Fruit fly (Drosophila melanogaster) whole organism, embryonic: ENCODE data around the gene CG31817.

Experiments used
- Awh ChIP-seq: fragments of 200-800 bp; sonication (Bioruptor generic); IDR thresholded peaks from 2 replicates; pipeline ENCODE4, ENCODE4 v1.3.6; 2022; ENCODE audit warnings: missing biosample characterization, missing genetic modification characterization
- B-H2 ChIP-seq: fragments of 200-800 bp; sonication (Bioruptor generic); optimal IDR thresholded peaks from 2 replicates; lab custom pipeline; 2018; ENCODE audit warnings: missing biosample characterization, mild to moderate bottlenecking, missing genetic modification characterization
- CG11093 ChIP-seq: fragments of 200-800 bp; sonication (Bioruptor generic); IDR thresholded peaks from 3 replicates; pipeline ENCODE4 v1.3.6; 2022; ENCODE audit warnings: missing biosample characterization, missing genetic modification characterization
- CG12104 ChIP-seq: fragments of 200-800 bp; sonication (Bioruptor generic); optimal IDR thresholded peaks from 3 replicates; lab custom pipeline; 2016; ENCODE audit warnings: missing biosample characterization, missing genetic modification characterization
- CG12769 ChIP-seq: fragments of 200-800 bp; sonication (Bioruptor generic); optimal IDR thresholded peaks from 2 replicates; lab custom pipeline; 2019; ENCODE audit warnings: missing biosample characterization, mild to moderate bottlenecking, missing genetic modification characterization, moderate library complexity
- CG13894 ChIP-seq: fragments of 200-800 bp; sonication (Bioruptor generic); optimal IDR thresholded peaks from 3 replicates; lab custom pipeline; 2018; ENCODE audit warnings: missing biosample characterization, mild to moderate bottlenecking, missing genetic modification characterization, moderate library complexity
- CG18476 ChIP-seq: fragments of 200-800 bp; sonication (Bioruptor generic); optimal IDR thresholded peaks from 2 replicates; lab custom pipeline; 2016; ENCODE audit warnings: missing biosample characterization, mild to moderate bottlenecking, missing genetic modification characterization
- CG2129 ChIP-seq: fragments of 200-800 bp; sonication (Bioruptor generic); IDR thresholded peaks from 2 replicates; pipeline ENCODE4 v1.3.6; 2022; ENCODE audit warnings: missing biosample characterization, missing genetic modification characterization; ENCODE audit not compliant: partially characterized antibody
- CG2712 ChIP-seq: fragments of 200-800 bp; optimal IDR thresholded peaks from 3 replicates; lab custom pipeline; 2019; ENCODE audit warnings: missing biosample characterization, mild to moderate bottlenecking, missing genetic modification characterization, moderate library complexity
- CG33213 ChIP-seq: fragments of 200-800 bp; sonication (Bioruptor generic); optimal IDR thresholded peaks from 3 replicates; lab custom pipeline; 2016; ENCODE audit warnings: missing biosample characterization, missing genetic modification characterization
- CG3407 ChIP-seq: fragments of 200-800 bp; sonication (Bioruptor generic); optimal IDR thresholded peaks from 2 replicates; lab custom pipeline; 2018; ENCODE audit warnings: missing biosample characterization, mild to moderate bottlenecking, missing genetic modification characterization
- CG5245 ChIP-seq: fragments of 200-800 bp; sonication (Bioruptor generic); optimal IDR thresholded peaks from 3 replicates; lab custom pipeline; 2016; ENCODE audit warnings: missing biosample characterization, missing genetic modification characterization
- CG7839 ChIP-seq: fragments of 200-800 bp; sonication (Bioruptor generic); optimal IDR thresholded peaks from 3 replicates; lab custom pipeline; 2018; ENCODE audit warnings: missing biosample characterization, mild to moderate bottlenecking, missing genetic modification characterization, moderate library complexity
- CG8290 ChIP-seq, 3 experiments: fragments of 200-800 bp; sonication (Bioruptor generic); optimal IDR thresholded peaks; 2 replicates each; lab custom pipeline; 2016 to 2019; ENCODE audit warnings: missing biosample characterization in 3 of 3, missing genetic modification characterization in 3 of 3, mild to moderate bottlenecking in 2 of 3, moderate library complexity in 1 of 3
- Chrac-16 ChIP-seq: fragments of 200-800 bp; sonication (Bioruptor generic); optimal IDR thresholded peaks from 3 replicates; lab custom pipeline; 2016; ENCODE audit warnings: missing biosample characterization, missing genetic modification characterization
- Dip2 ChIP-seq: fragments of 200-800 bp; sonication (Bioruptor generic); IDR thresholded peaks from 2 replicates; pipeline ENCODE4 v1.3.6; 2022; ENCODE audit warnings: missing biosample characterization, missing genetic modification characterization
- Doc2 ChIP-seq: fragments of 200-800 bp; sonication (Bioruptor generic); IDR thresholded peaks from 2 replicates; pipeline ENCODE4 v1.3.6; 2022; ENCODE audit warnings: missing biosample characterization, missing genetic modification characterization
- Eip74EF ChIP-seq, 2 experiments: fragments of 200-800 bp in 1 of 2; fragments of >200 bp in 1 of 2; sonication (Bioruptor generic) in 1 of 2; optimal IDR thresholded peaks; 2 replicates each; lab custom pipeline; 2017 to 2019; ENCODE audit warnings: missing biosample characterization in 2 of 2, missing genetic modification characterization in 2 of 2, mild to moderate bottlenecking in 1 of 2, moderate library complexity in 1 of 2
- Ets65A ChIP-seq: fragments of 200-800 bp; sonication (Bioruptor generic); peaks from one replicate; lab custom pipeline; 2016; ENCODE audit warnings: missing biosample characterization, missing genetic modification characterization
- HLH3B ChIP-seq: fragments of 200-800 bp; sonication (Bioruptor generic); IDR thresholded peaks from 2 replicates; pipeline ENCODE4 v1.3.6; 2022; ENCODE audit warnings: missing biosample characterization, missing genetic modification characterization
- Kr ChIP-seq: fragments of 200-800 bp; sonication (Bioruptor generic); optimal IDR thresholded peaks from 2 replicates; lab custom pipeline; 2017; ENCODE audit warnings: missing biosample characterization, mild to moderate bottlenecking, missing genetic modification characterization
- MTF-1 ChIP-seq: fragments of 200-800 bp; sonication (Bioruptor generic); optimal IDR thresholded peaks from 2 replicates; lab custom pipeline; 2018; ENCODE audit warnings: missing biosample characterization, mild to moderate bottlenecking, missing genetic modification characterization, borderline replicate concordance
- Meics ChIP-seq: fragments of 200-800 bp; sonication (Bioruptor generic); optimal IDR thresholded peaks from 2 replicates; lab custom pipeline; 2017; ENCODE audit warnings: missing biosample characterization, mild to moderate bottlenecking, missing genetic modification characterization
- Six4 ChIP-seq: fragments of 200-800 bp; sonication (Bioruptor generic); optimal IDR thresholded peaks from 2 replicates; lab custom pipeline; 2016; ENCODE audit warnings: missing biosample characterization, missing genetic modification characterization
- Taf1 ChIP-seq: fragments of 200-800 bp; sonication (Bioruptor generic); IDR thresholded peaks from 2 replicates; pipeline ENCODE4 v1.3.6; 2022; ENCODE audit warnings: missing biosample characterization, missing genetic modification characterization
- Usf ChIP-seq: fragments of 200-800 bp; sonication (Bioruptor generic); optimal IDR thresholded peaks from 2 replicates; lab custom pipeline; 2017; ENCODE audit warnings: missing genotype, missing biosample characterization, missing genetic modification characterization
- ase ChIP-seq: fragments of 200-800 bp; sonication (Bioruptor generic); IDR thresholded peaks from 3 replicates; pipeline ENCODE4 v1.3.6; 2022; ENCODE audit warnings: missing biosample characterization, missing genetic modification characterization
- az2 ChIP-seq: fragments of 200-800 bp; sonication (Bioruptor generic); optimal IDR thresholded peaks from 3 replicates; lab custom pipeline; 2016; ENCODE audit warnings: missing biosample characterization, missing genetic modification characterization
- cad ChIP-seq: fragments of >200 bp; optimal IDR thresholded peaks from 2 replicates; lab custom pipeline; 2017; ENCODE audit warnings: missing biosample characterization, missing genetic modification characterization
- cato ChIP-seq: fragments of 200-800 bp; sonication (Bioruptor generic); optimal IDR thresholded peaks from 2 replicates; lab custom pipeline; 2016; ENCODE audit warnings: missing biosample characterization, missing genetic modification characterization, borderline replicate concordance
- cwo ChIP-seq: fragments of 200-800 bp; sonication (Bioruptor generic); optimal IDR thresholded peaks from 3 replicates; lab custom pipeline; 2017; ENCODE audit warnings: missing biosample characterization, missing genetic modification characterization, mild to moderate bottlenecking, moderate library complexity, missing genetic modification reagents
- disco-r ChIP-seq: fragments of 200-800 bp; sonication (Bioruptor generic); optimal IDR thresholded peaks from 2 replicates; lab custom pipeline; 2016; ENCODE audit warnings: missing biosample characterization, missing genetic modification characterization
- dmrt11E ChIP-seq: fragments of 200-800 bp; sonication (Bioruptor generic); optimal IDR thresholded peaks from 3 replicates; lab custom pipeline; 2018; ENCODE audit warnings: missing biosample characterization, mild to moderate bottlenecking, missing genetic modification characterization, moderate library complexity
- dmrt99B ChIP-seq: fragments of 200-800 bp; sonication (Bioruptor generic); optimal IDR thresholded peaks from 2 replicates; lab custom pipeline; 2018; ENCODE audit warnings: missing biosample characterization, mild to moderate bottlenecking, missing genetic modification characterization, moderate library complexity
- esg ChIP-seq: fragments of 200-800 bp; sonication (Bioruptor generic); conservative IDR thresholded peaks from 2 replicates; pipeline ENCODE4 v1.3.6; 2022; ENCODE audit warnings: missing biosample characterization, missing genetic modification characterization
- gem ChIP-seq: fragments of 200-800 bp; sonication (Bioruptor generic); optimal IDR thresholded peaks from 2 replicates; lab custom pipeline; 2019; ENCODE audit warnings: missing biosample characterization, mild to moderate bottlenecking, missing genetic modification characterization, moderate library complexity
- kay ChIP-seq: fragments of 200-800 bp; sonication (Bioruptor generic); optimal IDR thresholded peaks from 2 replicates; lab custom pipeline; 2016; ENCODE audit warnings: missing biosample characterization, missing genetic modification characterization
- lola ChIP-seq, 3 experiments: fragments of >200 bp in 2 of 3; fragments of 200-800 bp in 1 of 3; sonication (Bioruptor generic) in 1 of 3; optimal IDR thresholded peaks; 2 replicates each; lab custom pipeline; 2017 to 2019; ENCODE audit warnings: missing biosample characterization in 3 of 3, missing genetic modification characterization in 3 of 3, mild to moderate bottlenecking in 1 of 3, moderate library complexity in 1 of 3
- nerfin-2 ChIP-seq: fragments of 200-800 bp; sonication (Bioruptor generic); IDR thresholded peaks from 2 replicates; pipeline ENCODE4 v1.3.6; 2022; ENCODE audit warnings: missing biosample characterization, missing genetic modification characterization; ENCODE audit not compliant: partially characterized antibody
- pan ChIP-seq, 4 experiments: fragments of >200 bp in 3 of 4; fragments of 200-800 bp in 1 of 4; sonication (Bioruptor generic) in 1 of 4; optimal IDR thresholded peaks in 3 of 4; IDR thresholded peaks in 1 of 4; 2 replicates each; pipeline versions ENCODE4 v1.3.6 to Lab custom; 2017 to 2022; ENCODE audit warnings: missing biosample characterization in 2 of 4, missing genetic modification characterization in 2 of 4, mixed read lengths in 1 of 4
- pnt ChIP-seq: fragments of 200-800 bp; sonication (Bioruptor generic); optimal IDR thresholded peaks from 3 replicates; lab custom pipeline; 2016; ENCODE audit warnings: missing biosample characterization, missing genetic modification characterization
- toy ChIP-seq: fragments of 200-800 bp; sonication (Bioruptor generic); IDR thresholded peaks from 2 replicates; pipeline ENCODE4 v1.3.6; 2022; ENCODE audit warnings: missing biosample characterization, missing genetic modification characterization
- unc-4 ChIP-seq: fragments of 200-800 bp; sonication (Bioruptor generic); IDR thresholded peaks from 2 replicates; pipeline ENCODE4 v1.3.6; 2022; ENCODE audit warnings: missing biosample characterization, missing genetic modification characterization; ENCODE audit not compliant: partially characterized antibody
- vvl ChIP-seq: fragments of 200-800 bp; sonication (Bioruptor generic); IDR thresholded peaks from 2 replicates; pipeline ENCODE4 v1.3.6; 2022; ENCODE audit warnings: missing biosample characterization, missing genetic modification characterization
- zen ChIP-seq: fragments of 200-800 bp; sonication (Bioruptor generic); optimal IDR thresholded peaks from 3 replicates; lab custom pipeline; 2018; ENCODE audit warnings: missing biosample characterization, mild to moderate bottlenecking, missing genetic modification characterization, moderate library complexity
- zen2 ChIP-seq: fragments of 200-800 bp; sonication (Bioruptor generic); IDR thresholded peaks from 3 replicates; pipeline ENCODE4 v1.3.6; 2022; ENCODE audit warnings: missing biosample characterization, missing genetic modification characterization; ENCODE audit not compliant: partially characterized antibody

The CG31817 gene

DNA sequence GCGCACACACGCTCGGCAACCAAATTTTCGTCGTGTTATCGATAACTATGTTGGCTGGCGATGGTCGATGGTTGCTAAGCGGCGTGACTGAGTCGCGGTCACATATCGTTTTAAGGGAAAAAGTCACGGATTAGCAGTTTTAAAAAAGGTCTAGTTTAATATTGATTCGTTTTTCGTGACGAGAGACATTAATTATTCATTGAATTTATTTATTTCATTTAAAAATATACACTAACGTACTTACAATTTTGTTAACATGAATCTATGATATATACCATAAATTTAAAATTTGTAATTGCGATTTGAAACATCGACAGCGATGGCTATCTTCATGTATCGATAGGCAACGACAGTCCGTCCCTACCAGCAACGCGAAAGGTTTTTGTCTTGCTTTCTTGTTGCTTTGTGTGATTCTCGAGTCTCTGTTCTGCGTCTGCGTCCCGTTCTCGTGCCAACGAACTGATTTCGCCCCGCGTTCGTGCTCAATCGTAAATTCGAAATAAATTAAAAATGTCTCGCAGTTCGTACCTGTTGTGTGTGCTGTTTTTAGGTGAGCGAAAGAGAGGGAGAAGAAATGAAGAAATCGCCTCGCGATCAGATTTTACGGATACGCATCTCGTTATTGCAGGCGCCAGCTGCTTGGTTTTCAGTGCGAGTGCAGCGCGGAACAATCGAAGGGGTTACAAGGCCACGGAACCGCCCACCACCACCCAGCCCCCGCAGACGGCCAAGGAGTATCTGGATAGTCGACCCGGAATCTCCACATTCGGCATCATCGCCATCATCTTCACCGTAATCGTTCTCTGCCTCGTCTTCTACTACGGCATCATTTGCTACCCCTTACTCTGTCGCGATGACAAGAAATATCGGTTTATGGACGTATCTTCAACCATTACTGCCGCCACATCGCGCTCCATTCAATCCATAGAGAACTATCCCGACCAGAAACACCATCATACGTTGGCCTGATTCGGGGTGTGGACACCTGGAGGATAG lies 15.2 kb upstream of the CG31817 start, which contains the start of the genes Hyls1, chif and CG4455 (continued):
- no peak for TF ChIP-seq Awh (GFP tag; lab: Robert Waterston, UW)
- no peak for TF ChIP-seq Doc2 (GFP tag; lab: Robert Waterston, UW)
- no peak for TF ChIP-seq CG13894
- TF ChIP-seq CG33213 (GFP tag; lab: Kevin White, UChicago), result no peak
- TF ChIP-seq Six4 (GFP tag; lab: Kevin White, UChicago), result peak; percentile 7
- TF ChIP-seq zen2 (GFP tag; lab: Robert Waterston, UW), result peak; percentile 54; the same call in 1 of the 3 replicates
- TF ChIP-seq pnt, result no peak
- peak; percentile 89 for TF ChIP-seq unc-4 (GFP tag; lab: Robert Waterston, UW)
- TF ChIP-seq Usf (GFP tag; lab: Kevin White, UChicago), result no peak
- TF ChIP-seq CG2129, result peak; percentile 85
- TF ChIP-seq az2 (GFP tag; lab: Kevin White, UChicago), result peak; percentile 11
- no peak for TF ChIP-seq CG11093
- TF ChIP-seq CG8290 (GFP tag; optimal IDR thresholded peaks at IDR 0.05; lab: Kevin White, UChicago), result no peak
- TF ChIP-seq CG8290 (tag; optimal IDR thresholded peaks at IDR 0.05; lab: Kevin White, UChicago), result peak; percentile 23
- no peak for TF ChIP-seq kay (GFP tag; lab: Kevin White, UChicago)
- peak; percentile 80 for TF ChIP-seq nerfin-2 (GFP tag; lab: Robert Waterston, UW)
- TF ChIP-seq CG12104 (GFP tag; lab: Kevin White, UChicago), result peak; percentile 38
- TF ChIP-seq zen (tag; lab: Kevin White, UChicago), result no peak
- no peak for TF ChIP-seq cad (GFP tag; lab: Kevin White, UChicago)
- peak; percentile 5 for TF ChIP-seq cwo
- no peak for TF ChIP-seq Eip74EF (GFP tag; optimal IDR thresholded peaks at IDR 0.05; lab: Kevin White, UChicago)
- peak; percentile 58 for TF ChIP-seq B-H2 (GFP tag; lab: Kevin White, UChicago)
- no peak for TF ChIP-seq ase
- TF ChIP-seq Taf1 (GFP tag; lab: Robert Waterston, UW), result no peak
- no peak for TF ChIP-seq cato (GFP tag; lab: Kevin White, UChicago)
- TF ChIP-seq MTF-1 (GFP tag; lab: Kevin White, UChicago), result no peak
- no peak for TF ChIP-seq disco-r (GFP tag; lab: Kevin White, UChicago)
- no peak for TF ChIP-seq CG12769 (tag; lab: Kevin White, UChicago)
- TF ChIP-seq toy (GFP tag; lab: Robert Waterston, UW), result no peak
- TF ChIP-seq CG5245 (GFP tag; lab: Kevin White, UChicago), result peak; percentile 29
- no peak for TF ChIP-seq HLH3B (GFP tag; lab: Robert Waterston, UW)
- no peak for TF ChIP-seq pan (optimal IDR thresholded peaks at IDR 0.05; lab: Kevin White, UChicago)
- TF ChIP-seq pan (GFP tag; optimal IDR thresholded peaks at IDR 0.05 in 1 of 2, IDR thresholded peaks at IDR 0.05 in 1 of 2), result peak in 1 of 2 experiments; percentile 41
- peak; percentile 46 for TF ChIP-seq Meics (GFP tag; lab: Kevin White, UChicago)
- TF ChIP-seq dmrt99B (tag; lab: Kevin White, UChicago), result peak; percentile 17
- TF ChIP-seq Chrac-16 (GFP tag; lab: Kevin White, UChicago), result peak; percentile 36
- peak; percentile 63 for TF ChIP-seq gem (tag; lab: Kevin White, UChicago)
- no peak for TF ChIP-seq esg (GFP tag; lab: Robert Waterston, UW)
- no peak for TF ChIP-seq CG18476 (GFP tag; lab: Kevin White, UChicago)
- peak in 1 of 3 experiments; percentile 31 for TF ChIP-seq lola (GFP tag; optimal IDR thresholded peaks at IDR 0.05; lab: Kevin White, UChicago)
- TF ChIP-seq CG7839, result peak; percentile 39
- TF ChIP-seq CG3407 (GFP tag; lab: Kevin White, UChicago), result peak; percentile 5
- no peak for TF ChIP-seq Dip2
- TF ChIP-seq CG2712 (tag; lab: Kevin White, UChicago), result peak; percentile 73
- peak; percentile 30 for TF ChIP-seq Kr (GFP tag; lab: Kevin White, UChicago)
- TF ChIP-seq Ets65A (GFP tag; lab: Kevin White, UChicago), result peak; percentile 68
- no peak for TF ChIP-seq vvl (GFP tag; lab: Robert Waterston, UW)
- TF ChIP-seq dmrt11E (tag; lab: Kevin White, UChicago), result peak; percentile 43
